Worm (Caenorhabditis elegans) whole organism, early embryonic: ENCODE measurements around the gene mab-3.

Experiments
- ama-1 ChIP-seq: fragments of 150-350 bp; optimal IDR thresholded peaks from 2 replicates; lab custom pipeline; 2014
- ceh-36 ChIP-seq: sonication (generic microtip); optimal IDR thresholded peaks from 2 replicates; lab custom pipeline; 2016; ENCODE audit warnings: missing genetic modification characterization, inconsistent platforms, missing compliant biosample characterization
- flt-1 ChIP-seq: fragments of 200-800 bp; sonication (Bioruptor generic); IDR thresholded peaks from 2 replicates; pipeline ENCODE4 v1.3.6; 2022; ENCODE audit warnings: missing genetic modification characterization, missing compliant biosample characterization
- hnd-1 ChIP-seq: sonication (generic microtip); optimal IDR thresholded peaks from 2 replicates; lab custom pipeline; 2016; ENCODE audit warnings: missing genetic modification characterization, missing compliant biosample characterization
- tbx-11 ChIP-seq: fragments of 200-800 bp; sonication (Bioruptor generic); IDR thresholded peaks from 2 replicates; pipeline ENCODE4 v1.3.6; 2022; ENCODE audit warnings: missing genetic modification characterization, missing compliant biosample characterization
- tbx-37 ChIP-seq: fragments of 200-800 bp; sonication (Bioruptor generic); conservative IDR thresholded peaks from 2 replicates; pipeline ENCODE4 v1.3.6; 2022; ENCODE audit warnings: missing genetic modification reagents, missing genetic modification characterization, missing compliant biosample characterization
- tra-4 ChIP-seq: sonication (generic microtip); optimal IDR thresholded peaks from 2 replicates; lab custom pipeline; 2017; ENCODE audit warnings: missing genetic modification characterization, missing compliant biosample characterization

DNA sequence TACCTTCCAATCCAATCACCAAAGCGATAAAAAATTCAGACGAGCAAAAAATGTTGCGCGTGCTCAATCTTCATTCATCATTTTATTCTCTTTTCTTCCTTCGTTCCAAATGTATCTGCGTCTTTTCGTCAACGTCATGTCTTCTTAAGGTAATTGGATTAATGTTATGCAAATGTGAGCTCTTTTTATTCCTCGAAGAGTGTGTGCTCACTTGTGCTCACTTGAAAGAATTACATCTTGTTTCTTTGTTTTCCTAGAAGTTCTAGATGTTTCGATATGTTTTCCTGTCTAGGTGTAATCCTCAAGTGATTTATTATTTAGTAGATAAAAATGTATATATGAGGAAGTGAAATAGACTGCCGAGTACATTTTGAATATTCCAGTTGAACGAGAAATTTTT lies 23.5 kb downstream of the mab-3 start:
- TF ChIP-seq ama-1 (lab: Kevin White, UChicago) (no peak), tbx-11 (GFP tag; lab: Robert Waterston, UW) (no peak), ceh-36 (no peak), tra-4 (tag; lab: Kevin White, UChicago) (no peak), flt-1 (GFP tag; lab: Robert Waterston, UW) (no peak), hnd-1 (tag; lab: Kevin White, UChicago) (no peak), tbx-37 (GFP tag; lab: Robert Waterston, UW) (no peak)
